Worm (Caenorhabditis elegans): Measurements from ENCODE around the gene ZK1098.11.

DNA sequence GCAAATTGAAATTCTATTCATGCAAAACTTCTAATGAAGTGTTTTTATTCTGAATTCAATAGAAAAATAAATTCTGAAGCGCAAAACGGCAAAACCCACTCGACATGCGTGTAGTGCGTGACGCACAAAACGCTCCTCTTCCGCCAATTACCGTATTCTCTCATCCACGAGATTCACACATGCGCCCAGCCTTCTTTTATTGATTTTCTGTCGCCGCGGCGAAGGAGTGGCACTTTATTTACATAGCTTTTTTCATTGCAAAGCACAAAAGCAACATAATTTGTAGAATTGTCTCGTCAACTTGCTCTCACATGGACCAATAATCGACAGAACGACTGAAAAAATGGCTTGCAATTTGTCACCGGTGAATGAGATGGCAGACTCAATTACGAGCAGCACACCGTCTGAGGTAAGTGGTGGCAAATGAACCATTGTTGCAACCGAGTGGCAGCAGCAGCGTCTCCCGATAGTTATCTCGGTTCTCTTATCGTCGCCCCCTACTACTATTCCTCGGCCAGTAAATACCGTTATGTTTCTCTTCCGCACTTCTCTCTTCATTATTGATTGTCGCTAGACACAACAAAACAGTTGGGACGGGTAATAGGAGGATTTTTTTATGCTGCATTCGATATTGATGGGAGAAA, 10.3 kb upstream of the ZK1098.11 start, which contains the start of gene unc-16:
- peak; percentile 84 for TF ChIP-seq W03F9.2 (tag; optimal IDR thresholded peaks at IDR 0.05)
- peak; percentile 55 for TF ChIP-seq him-1 (tag; optimal IDR thresholded peaks at IDR 0.05)
- TF ChIP-seq dao-5 (tag; optimal IDR thresholded peaks at IDR 0.05), result no peak
